Worm (Caenorhabditis elegans) whole organism, L4/young adult: Measurements from ENCODE around the gene alr-1.

Source experiments
- W03F9.2 ChIP-seq: fragments of 150-350 bp; optimal IDR thresholded peaks from 2 replicates; lab custom pipeline; 2014; ENCODE audit warnings: missing biosample characterization, missing genetic modification characterization
- dao-5 ChIP-seq: sonication (generic microtip); optimal IDR thresholded peaks from 2 replicates; lab custom pipeline; 2016; ENCODE audit warnings: missing genotype, missing genetic modification characterization, moderate library complexity, missing compliant biosample characterization

- no peak for TF ChIP-seq W03F9.2 (tag; lab: Kevin White, UChicago)
- no peak for TF ChIP-seq dao-5 (tag; lab: Kevin White, UChicago)
Observed at ce11 chrX:11088952-11089351, 36.5 kb downstream of the alr-1 start, which contains the start of gene W04G3.11.
